Worm (Caenorhabditis elegans) whole organism, L4 larva: ENCODE measurements around the gene edg-1.

Experiments used
- F10B5.3 ChIP-seq: sonication (generic microtip); optimal IDR thresholded peaks from 2 replicates; lab custom pipeline; 2016; ENCODE audit warnings: mild to moderate bottlenecking, missing genetic modification characterization, missing compliant biosample characterization
- F44E2.7 ChIP-seq: fragments of 200-800 bp; sonication (Bioruptor generic); IDR thresholded peaks from 2 replicates; pipeline ENCODE4 v2.1.2; 2022; ENCODE audit warnings: missing genetic modification characterization, missing compliant biosample characterization
- R02D3.7 ChIP-seq: fragments of 150-350 bp; sonication (generic microtip); optimal IDR thresholded peaks from 3 replicates; lab custom pipeline; 2014; ENCODE audit warnings: missing biosample characterization, missing genetic modification characterization
- T20F7.1 ChIP-seq: fragments of 200-800 bp; sonication (Bioruptor generic); optimal IDR thresholded peaks from 2 replicates; lab custom pipeline; 2018; ENCODE audit warnings: mild to moderate bottlenecking, missing genetic modification characterization, missing compliant biosample characterization
- ZK337.2 ChIP-seq: fragments of 200-800 bp; sonication (Bioruptor generic); IDR thresholded peaks from 2 replicates; pipeline ENCODE4 v1.3.6; 2022; ENCODE audit warnings: missing genetic modification reagents, missing genetic modification characterization, missing compliant biosample characterization
- aha-1 ChIP-seq: fragments of 150-350 bp; peaks from one replicate; lab custom pipeline; 2014; ENCODE audit warnings: missing biosample characterization, missing genetic modification characterization
- aly-2 ChIP-seq: sonication (generic microtip); optimal IDR thresholded peaks from 2 replicates; lab custom pipeline; 2018; ENCODE audit warnings: missing biosample characterization, missing genetic modification characterization
- arid-1 ChIP-seq: fragments of 200-800 bp; sonication (Bioruptor generic); conservative IDR thresholded peaks from 2 replicates; pipeline ENCODE4 v1.3.6; 2022; ENCODE audit warnings: missing genetic modification reagents, missing genetic modification characterization, missing compliant biosample characterization
- attf-4 ChIP-seq: sonication (generic microtip); optimal IDR thresholded peaks from 3 replicates; lab custom pipeline; 2017; ENCODE audit warnings: missing biosample characterization, missing genetic modification characterization
- ceh-44 ChIP-seq: fragments of 200-800 bp; sonication (Bioruptor generic); IDR thresholded peaks from 2 replicates; pipeline ENCODE4 v1.3.6; 2022; ENCODE audit warnings: missing genetic modification reagents, missing genetic modification characterization, missing compliant biosample characterization
- daf-16 ChIP-seq, 3 experiments: sonication (generic microtip); optimal IDR thresholded peaks; 2 replicates each; lab custom pipeline; 2016 to 2017; ENCODE audit warnings: missing genetic modification characterization in 3 of 3, missing genetic modification reagents in 3 of 3, mild to moderate bottlenecking in 2 of 3, missing compliant biosample characterization in 2 of 3, missing biosample characterization in 1 of 3, moderate library complexity in 1 of 3
- dmd-6 ChIP-seq: fragments of 200-800 bp; sonication (Bioruptor generic); IDR thresholded peaks from 2 replicates; pipeline ENCODE4 v1.3.6; 2022; ENCODE audit warnings: missing genetic modification reagents, missing genetic modification characterization, missing compliant biosample characterization
- dmd-9 ChIP-seq: fragments of 200-800 bp; sonication (Bioruptor generic); IDR thresholded peaks from 2 replicates; pipeline ENCODE4 v1.3.6; 2022; ENCODE audit warnings: missing genetic modification reagents, missing genetic modification characterization, missing compliant biosample characterization
- dpl-1 ChIP-seq: fragments of 150-350 bp; optimal IDR thresholded peaks from 2 replicates; lab custom pipeline; 2014; ENCODE audit warnings: missing biosample characterization, missing genetic modification reagents, missing genetic modification characterization
- dve-1 ChIP-seq: sonication (generic microtip); optimal IDR thresholded peaks from 2 replicates; lab custom pipeline; 2017; ENCODE audit warnings: antibody characterized with exemption, mild to moderate bottlenecking, missing genetic modification characterization, missing compliant biosample characterization; ENCODE audit not compliant: insufficient read depth
- egl-43 ChIP-seq: fragments of 200-800 bp; sonication (Bioruptor generic); IDR thresholded peaks from 2 replicates; pipeline ENCODE4 v1.3.6; 2022; ENCODE audit warnings: missing genetic modification reagents, missing genetic modification characterization, missing compliant biosample characterization
- fkh-10 ChIP-seq: fragments of 150-350 bp; optimal IDR thresholded peaks from 2 replicates; lab custom pipeline; 2014; ENCODE audit warnings: missing biosample characterization, missing genetic modification reagents, missing genetic modification characterization
- gei-8 ChIP-seq: fragments of 200-800 bp; sonication (Bioruptor generic); optimal IDR thresholded peaks from 2 replicates; lab custom pipeline; 2018; ENCODE audit warnings: mild to moderate bottlenecking, missing genetic modification characterization, missing compliant biosample characterization
- hlh-11 ChIP-seq: fragments of 200-800 bp; sonication (Bioruptor generic); optimal IDR thresholded peaks from 2 replicates; lab custom pipeline; 2018; ENCODE audit warnings: mild to moderate bottlenecking, missing genetic modification characterization, missing compliant biosample characterization
- hmg-1.1 ChIP-seq: fragments of 200-800 bp; sonication (Bioruptor generic); IDR thresholded peaks from 2 replicates; pipeline ENCODE4 v1.3.6; 2022; ENCODE audit warnings: missing genetic modification reagents, missing genetic modification characterization, missing compliant biosample characterization
- jun-1 ChIP-seq: fragments of 150-350 bp; optimal IDR thresholded peaks from 2 replicates; lab custom pipeline; 2014; ENCODE audit warnings: missing biosample characterization, missing genetic modification reagents, missing genetic modification characterization
- lin-15B ChIP-seq: fragments of 150-350 bp; sonication (generic microtip); optimal IDR thresholded peaks from 3 replicates; lab custom pipeline; 2014; ENCODE audit warnings: missing biosample characterization, missing genetic modification characterization
- lin-38 ChIP-seq: fragments of 200-800 bp; sonication (Bioruptor generic); IDR thresholded peaks from 2 replicates; pipeline ENCODE4 v1.3.6; 2022; ENCODE audit warnings: missing genetic modification reagents, missing genetic modification characterization, missing compliant biosample characterization
- lin-39 ChIP-seq: fragments of 150-350 bp; optimal IDR thresholded peaks from 2 replicates; lab custom pipeline; 2014; ENCODE audit warnings: missing biosample characterization, missing genetic modification reagents, missing genetic modification characterization
- lir-3 ChIP-seq: sonication (generic microtip); optimal IDR thresholded peaks from 2 replicates; lab custom pipeline; 2016; ENCODE audit warnings: mild to moderate bottlenecking, missing genetic modification characterization, missing compliant biosample characterization
- lsy-2 ChIP-seq, 2 experiments: fragments of 150-350 bp in 1 of 2; sonication (generic microtip) in 1 of 2; optimal IDR thresholded peaks; 2 replicates each; lab custom pipeline; 2014 to 2017; ENCODE audit warnings: missing biosample characterization in 2 of 2, missing genetic modification characterization in 2 of 2
- mep-1 ChIP-seq: fragments of 150-350 bp; sonication (generic microtip); optimal IDR thresholded peaks from 3 replicates; lab custom pipeline; 2014; ENCODE audit warnings: missing biosample characterization, missing genetic modification characterization
- mes-2 ChIP-seq: sonication (generic microtip); optimal IDR thresholded peaks from 2 replicates; lab custom pipeline; 2016; ENCODE audit warnings: missing genotype, mild to moderate bottlenecking, missing genetic modification characterization, missing compliant biosample characterization; ENCODE audit not compliant: poor library complexity, severe bottlenecking
- nhr-11 ChIP-seq: fragments of 150-350 bp; optimal IDR thresholded peaks from 2 replicates; lab custom pipeline; 2014; ENCODE audit warnings: missing biosample characterization, missing genetic modification characterization
- nhr-28 ChIP-seq: fragments of 150-350 bp; optimal IDR thresholded peaks from 2 replicates; lab custom pipeline; 2014; ENCODE audit warnings: missing biosample characterization, missing genetic modification characterization
- nhr-42 ChIP-seq: fragments of 200-800 bp; sonication (Bioruptor generic); IDR thresholded peaks from 2 replicates; pipeline ENCODE4 v1.3.6; 2022; ENCODE audit warnings: missing genetic modification characterization, missing compliant biosample characterization
- nhr-6 ChIP-seq: fragments of 150-350 bp; optimal IDR thresholded peaks from 2 replicates; lab custom pipeline; 2014; ENCODE audit warnings: missing biosample characterization, missing genetic modification characterization
- nhr-77 ChIP-seq: fragments of 150-350 bp; optimal IDR thresholded peaks from 2 replicates; lab custom pipeline; 2014; ENCODE audit warnings: missing biosample characterization, missing genetic modification characterization
- unc-39 ChIP-seq: sonication (generic microtip); optimal IDR thresholded peaks from 2 replicates; lab custom pipeline; 2017; ENCODE audit warnings: missing biosample characterization, missing genetic modification characterization
- unc-62 ChIP-seq, 3 experiments: fragments of 150-350 bp in 1 of 3; sonication (generic microtip); optimal IDR thresholded peaks in 2 of 3; peaks in 1 of 3; 1 replicate in 1 of 3; 2 replicates in 2 of 3; lab custom pipeline; 2014 to 2017; ENCODE audit warnings: missing biosample characterization in 3 of 3, missing genetic modification characterization in 3 of 3, missing genetic modification reagents in 3 of 3, missing genotype in 1 of 3
- zag-1 ChIP-seq: fragments of 150-350 bp; optimal IDR thresholded peaks from 2 replicates; lab custom pipeline; 2014; ENCODE audit warnings: missing biosample characterization, missing genetic modification characterization

Gene edg-1

DNA sequence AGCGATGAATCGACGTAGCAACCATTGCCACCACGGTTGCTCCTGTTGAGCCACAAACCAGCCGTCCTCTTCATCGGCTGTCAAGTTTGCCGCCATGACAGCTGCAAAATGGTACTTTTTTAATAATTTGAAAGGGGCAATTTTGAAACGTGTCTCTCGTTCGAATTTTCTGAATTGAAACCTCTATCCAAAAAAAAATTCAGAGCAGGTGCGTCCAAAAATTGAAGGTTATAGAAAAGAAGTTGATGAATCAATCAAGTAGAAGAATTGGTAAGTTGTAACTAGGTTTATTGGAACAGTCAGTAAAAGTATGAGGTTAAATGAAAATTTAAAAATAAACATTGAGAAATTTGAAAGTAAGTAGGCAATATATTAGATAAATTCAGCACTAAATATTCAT, 40.8 kb downstream of the edg-1 start, which contains the start of gene T01G1.4:
Gene T01G1.4, minus strand, starts transcription at position 101 of the 400 bp plus-strand sequence.
- TF ChIP-seq lir-3 (tag; lab: Kevin White, UChicago) (no peak), F44E2.7 (GFP tag; lab: Robert Waterston, UW) (no peak), nhr-42 (GFP tag; lab: Robert Waterston, UW) (no peak), aly-2 (tag; lab: Kevin White, UChicago) (no peak), nhr-77 (tag; lab: Kevin White, UChicago) (no peak), dmd-9 (no peak), attf-4 (tag; lab: Kevin White, UChicago) (no peak), gei-8 (no peak), lin-15B (tag; lab: Kevin White, UChicago) (no peak), ZK337.2 (GFP tag; lab: Robert Waterston, UW) (no peak), fkh-10 (GFP tag; lab: Kevin White, UChicago) (no peak), jun-1 (tag; lab: Kevin White, UChicago) (no peak), hmg-1.1 (GFP tag; lab: Robert Waterston, UW) (no peak), nhr-6 (tag; lab: Kevin White, UChicago) (no peak), dmd-6 (GFP tag; lab: Robert Waterston, UW) (no peak), F10B5.3 (tag; lab: Kevin White, UChicago) (no peak), R02D3.7 (tag; lab: Kevin White, UChicago) (no peak), ceh-44 (GFP tag; lab: Robert Waterston, UW) (no peak), arid-1 (GFP tag; lab: Robert Waterston, UW) (no peak)
- TF ChIP-seq, all 104 proteins: peak for 0

DNA sequence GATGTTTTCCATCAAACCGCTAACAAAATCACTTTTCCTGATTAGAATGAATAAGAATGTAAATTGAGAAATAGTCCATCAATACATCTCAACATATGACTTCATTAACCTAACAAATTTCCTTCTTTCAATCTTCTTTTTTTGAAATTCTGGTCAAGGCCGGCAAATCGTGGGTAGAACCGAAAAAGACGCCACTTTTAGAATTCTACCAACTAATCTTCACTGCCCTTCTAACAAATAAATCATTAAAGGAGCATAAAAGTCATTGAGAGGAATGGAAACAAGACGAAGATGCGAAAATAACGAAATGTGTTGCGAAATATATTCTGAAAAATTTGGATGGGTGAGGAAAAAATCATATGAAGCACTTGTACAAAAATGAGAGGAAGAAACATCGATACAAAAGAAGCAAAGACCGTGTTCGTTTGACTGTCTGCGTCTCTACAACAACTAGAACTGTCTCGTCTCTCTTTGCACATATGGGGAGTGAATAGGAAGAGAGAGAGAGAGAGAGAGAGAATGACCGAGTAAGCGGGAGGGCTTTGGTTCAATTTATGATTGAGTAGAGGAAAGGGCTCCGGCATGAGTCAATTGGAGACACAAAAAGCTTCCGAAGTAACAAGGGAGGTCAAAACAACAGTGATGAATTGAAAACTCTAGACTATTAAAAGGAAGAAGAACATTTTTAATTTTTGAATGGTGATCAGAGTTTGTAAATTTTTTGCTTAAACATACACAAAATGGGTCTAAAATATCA, 43.4 kb downstream of the edg-1 start:
- TF ChIP-seq unc-62 (GFP tag; optimal IDR thresholded peaks at IDR 0.05 in 1 of 2; lab: Kevin White, UChicago) (peak in 1 of 2 experiments; percentile 61), unc-62 (tag; optimal IDR thresholded peaks at IDR 0.05; lab: Kevin White, UChicago) (no peak), hmg-1.1 (GFP tag; lab: Robert Waterston, UW) (peak; percentile 76), hlh-11 (peak; percentile 63), daf-16 (GFP tag; optimal IDR thresholded peaks at IDR 0.05; lab: Kevin White, UChicago) (no peak), daf-16 (tag; optimal IDR thresholded peaks at IDR 0.05; lab: Kevin White, UChicago) (peak; percentile 42), egl-43 (GFP tag; lab: Robert Waterston, UW) (no peak), nhr-28 (no peak), T20F7.1 (GFP tag; lab: Kevin White, UChicago) (no peak), mes-2 (tag; lab: Kevin White, UChicago) (peak; percentile 31), aha-1 (peak; percentile 53), dve-1 (tag; lab: Kevin White, UChicago) (peak; percentile 58), lsy-2 (tag; optimal IDR thresholded peaks at IDR 0.05; lab: Kevin White, UChicago) (peak in 1 of 2 experiments; percentile 38), mep-1 (tag; lab: Kevin White, UChicago) (peak; percentile 40)
- TF ChIP-seq, all 104 proteins: peak for 9

- no peak for TF ChIP-seq zag-1 (tag; lab: Kevin White, UChicago)
- peak; percentile 42 for TF ChIP-seq dpl-1 (GFP tag; lab: Kevin White, UChicago)
- TF ChIP-seq nhr-11 (tag; lab: Kevin White, UChicago), result no peak
- TF ChIP-seq attf-4 (tag; lab: Kevin White, UChicago), result no peak
- no peak for TF ChIP-seq lin-39 (tag; lab: Kevin White, UChicago)
- TF ChIP-seq mes-2 (tag; lab: Kevin White, UChicago), result peak; percentile 53
- TF ChIP-seq unc-62 (GFP tag; optimal IDR thresholded peaks at IDR 0.05 in 1 of 2; lab: Kevin White, UChicago), result peak in 1 of 2 experiments; percentile 18
- TF ChIP-seq unc-62 (tag; optimal IDR thresholded peaks at IDR 0.05; lab: Kevin White, UChicago), result no peak
- no peak for TF ChIP-seq unc-39 (tag; lab: Kevin White, UChicago)
- TF ChIP-seq lin-38 (GFP tag; lab: Robert Waterston, UW), result peak; percentile 51
- TF ChIP-seq lsy-2 (tag; optimal IDR thresholded peaks at IDR 0.05; lab: Kevin White, UChicago), result peak in 1 of 2 experiments; percentile 26
Measured at ce11 chrIV:11371645-11372044, 51.0 kb downstream of the edg-1 start, which contains the start of gene sec-31. Gene sec-31, minus strand, starts transcription at chrIV:11371792.
